Fruit fly (Drosophila melanogaster) whole organism, embryonic: Measurements from ENCODE around the gene CG8369.
A peak's percentile ranks its signal among the peaks of the same experiment; 100 is the strongest.

Source experiments
- Asciz ChIP-seq: fragments of 200-800 bp; sonication (Bioruptor generic); optimal IDR thresholded peaks from 2 replicates; lab custom pipeline; 2017; ENCODE audit warnings: missing biosample characterization, mild to moderate bottlenecking, missing genetic modification characterization, missing genetic modification reagents
- Bgb ChIP-seq: fragments of 200-800 bp; sonication (Bioruptor generic); IDR thresholded peaks from 2 replicates; pipeline ENCODE4 v1.3.6; 2022; ENCODE audit warnings: missing biosample characterization, missing genetic modification characterization; ENCODE audit not compliant: partially characterized antibody
- Bteb2 ChIP-seq: fragments of 200-800 bp; sonication (Bioruptor generic); optimal IDR thresholded peaks from 2 replicates; lab custom pipeline; 2016; ENCODE audit warnings: missing biosample characterization, missing genetic modification characterization
- CG12155 ChIP-seq: fragments of 200-800 bp; sonication (Bioruptor generic); optimal IDR thresholded peaks from 3 replicates; lab custom pipeline; 2016; ENCODE audit warnings: missing biosample characterization, missing genetic modification characterization
- CG13624 ChIP-seq: fragments of 200-800 bp; sonication (Bioruptor generic); optimal IDR thresholded peaks from 2 replicates; lab custom pipeline; 2016; ENCODE audit warnings: missing biosample characterization, missing genetic modification characterization
- CG17802 ChIP-seq: fragments of 200-800 bp; sonication (Bioruptor generic); optimal IDR thresholded peaks from 2 replicates; lab custom pipeline; 2018; ENCODE audit warnings: missing biosample characterization, mild to moderate bottlenecking, missing genetic modification characterization, moderate library complexity
- CG18476 ChIP-seq: fragments of 200-800 bp; sonication (Bioruptor generic); optimal IDR thresholded peaks from 2 replicates; lab custom pipeline; 2016; ENCODE audit warnings: missing biosample characterization, mild to moderate bottlenecking, missing genetic modification characterization
- CG2129 ChIP-seq: fragments of 200-800 bp; sonication (Bioruptor generic); IDR thresholded peaks from 2 replicates; pipeline ENCODE4 v1.3.6; 2022; ENCODE audit warnings: missing biosample characterization, missing genetic modification characterization; ENCODE audit not compliant: partially characterized antibody
- CG2875 ChIP-seq: fragments of 200-800 bp; sonication (Bioruptor generic); optimal IDR thresholded peaks from 2 replicates; lab custom pipeline; 2017; ENCODE audit warnings: missing biosample characterization, mild to moderate bottlenecking, missing genetic modification characterization, missing genetic modification reagents
- CG2889 ChIP-seq: fragments of 200-800 bp; sonication (Bioruptor generic); IDR thresholded peaks from 3 replicates; pipeline ENCODE4 v1.3.6; 2022; ENCODE audit warnings: missing biosample characterization, missing genetic modification characterization
- CG32767 ChIP-seq: fragments of 200-800 bp; sonication (Bioruptor generic); IDR thresholded peaks from 2 replicates; pipeline ENCODE4 v1.3.6; 2022; ENCODE audit warnings: missing biosample characterization, missing genetic modification characterization
- CG33213 ChIP-seq: fragments of 200-800 bp; sonication (Bioruptor generic); optimal IDR thresholded peaks from 3 replicates; lab custom pipeline; 2016; ENCODE audit warnings: missing biosample characterization, missing genetic modification characterization
- CG42726 ChIP-seq: fragments of 200-800 bp; sonication (Bioruptor generic); IDR thresholded peaks from 2 replicates; pipeline ENCODE4 v1.3.6; 2022; ENCODE audit warnings: missing biosample characterization, missing genetic modification characterization; ENCODE audit not compliant: partially characterized antibody
- CG4617 ChIP-seq: fragments of 200-800 bp; sonication (Bioruptor generic); optimal IDR thresholded peaks from 3 replicates; lab custom pipeline; 2016; ENCODE audit warnings: missing biosample characterization, missing genetic modification characterization, borderline replicate concordance
- CG6654 ChIP-seq: fragments of 200-800 bp; sonication (Bioruptor generic); optimal IDR thresholded peaks from 2 replicates; lab custom pipeline; 2017; ENCODE audit warnings: missing biosample characterization, mild to moderate bottlenecking, missing genetic modification characterization
- CG6683 ChIP-seq: fragments of 200-800 bp; sonication (Bioruptor generic); optimal IDR thresholded peaks from 2 replicates; lab custom pipeline; 2017; ENCODE audit warnings: missing biosample characterization, mild to moderate bottlenecking, missing genetic modification characterization, missing genetic modification reagents
- CG6813 ChIP-seq: fragments of 200-800 bp; sonication (Bioruptor generic); optimal IDR thresholded peaks from 2 replicates; lab custom pipeline; 2017; ENCODE audit warnings: missing biosample characterization, missing genetic modification characterization, mild to moderate bottlenecking, moderate library complexity, missing genetic modification reagents
- CG9609 ChIP-seq: fragments of 200-800 bp; sonication (Bioruptor generic); optimal IDR thresholded peaks from 3 replicates; lab custom pipeline; 2016; ENCODE audit warnings: missing biosample characterization, missing genetic modification characterization
- CoRest ChIP-seq: fragments of 200-800 bp; sonication (Bioruptor generic); optimal IDR thresholded peaks from 3 replicates; lab custom pipeline; 2018; ENCODE audit warnings: missing biosample characterization, mild to moderate bottlenecking, missing genetic modification characterization, moderate library complexity
- Fer1 ChIP-seq: fragments of 200-800 bp; sonication (Bioruptor generic); optimal IDR thresholded peaks from 2 replicates; lab custom pipeline; 2017; ENCODE audit warnings: missing biosample characterization, mild to moderate bottlenecking, missing genetic modification characterization
- HHEX ChIP-seq: fragments of 200-800 bp; sonication (Bioruptor generic); optimal IDR thresholded peaks from 3 replicates; lab custom pipeline; 2017; ENCODE audit warnings: missing biosample characterization, mild to moderate bottlenecking, missing genetic modification characterization, missing genetic modification reagents
- HLH4C ChIP-seq: fragments of 200-800 bp; sonication (Bioruptor generic); IDR thresholded peaks from 3 replicates; pipeline ENCODE4 v1.3.6; 2022; ENCODE audit warnings: missing biosample characterization, missing genetic modification characterization; ENCODE audit not compliant: partially characterized antibody
- HLH54F ChIP-seq: fragments of 200-800 bp; sonication (Bioruptor generic); optimal IDR thresholded peaks from 3 replicates; lab custom pipeline; 2016; ENCODE audit warnings: missing biosample characterization, missing genetic modification characterization
- HmgZ ChIP-seq: fragments of 200-800 bp; sonication (Bioruptor generic); optimal IDR thresholded peaks from 2 replicates; lab custom pipeline; 2018; ENCODE audit warnings: missing biosample characterization, mild to moderate bottlenecking, missing genetic modification characterization
- Hsf ChIP-seq: fragments of 200-800 bp; sonication (Bioruptor generic); optimal IDR thresholded peaks from 3 replicates; lab custom pipeline; 2016; ENCODE audit warnings: missing biosample characterization, missing genetic modification characterization
- Med ChIP-seq: fragments of 200-800 bp; sonication (Bioruptor generic); peaks from one replicate; lab custom pipeline; 2016; ENCODE audit warnings: missing biosample characterization, missing genetic modification characterization, mild to moderate bottlenecking, inconsistent platforms, moderate library complexity
- NC2β ChIP-seq: fragments of 200-800 bp; sonication (Bioruptor generic); optimal IDR thresholded peaks from 2 replicates; lab custom pipeline; 2016; ENCODE audit warnings: missing biosample characterization, missing genetic modification characterization
- Opbp ChIP-seq: fragments of 200-800 bp; sonication (Bioruptor generic); IDR thresholded peaks from 3 replicates; pipeline ENCODE4 v1.3.6; 2022; ENCODE audit warnings: missing biosample characterization, missing genetic modification characterization; ENCODE audit not compliant: partially characterized antibody
- Pdp1 ChIP-seq, 2 experiments: fragments of 200-800 bp; sonication (Bioruptor generic); optimal IDR thresholded peaks; 3 replicates each; lab custom pipeline; 2016; ENCODE audit warnings: missing biosample characterization in 2 of 2, missing genetic modification characterization in 2 of 2, mild to moderate bottlenecking in 1 of 2, moderate library complexity in 1 of 2
- Sox102F ChIP-seq: fragments of 200-800 bp; sonication (Bioruptor generic); optimal IDR thresholded peaks from 2 replicates; lab custom pipeline; 2018; ENCODE audit warnings: missing biosample characterization, mild to moderate bottlenecking, missing genetic modification characterization, moderate library complexity
- Stat92E ChIP-seq, 3 experiments: fragments of >200 bp in 2 of 3; fragments of 200-800 bp in 1 of 3; sonication (Bioruptor generic) in 1 of 3; optimal IDR thresholded peaks; 2 replicates each; lab custom pipeline; 2017 to 2019; ENCODE audit warnings: missing biosample characterization in 3 of 3, missing genetic modification characterization in 3 of 3, mild to moderate bottlenecking in 1 of 3, moderate library complexity in 1 of 3
- bigmax ChIP-seq: fragments of 200-800 bp; sonication (Bioruptor generic); optimal IDR thresholded peaks from 2 replicates; lab custom pipeline; 2018; ENCODE audit warnings: missing biosample characterization, mild to moderate bottlenecking, missing genetic modification characterization
- chinmo ChIP-seq: fragments of 200-800 bp; sonication (Bioruptor generic); IDR thresholded peaks from 4 replicates; pipeline ENCODE4 v1.3.6; 2022; ENCODE audit warnings: missing biosample characterization, missing genetic modification characterization; ENCODE audit not compliant: partially characterized antibody
- exex ChIP-seq: fragments of 200-800 bp; sonication (Bioruptor generic); optimal IDR thresholded peaks from 4 replicates; lab custom pipeline; 2018; ENCODE audit warnings: missing biosample characterization, mild to moderate bottlenecking, missing genetic modification characterization, moderate library complexity
- gfzf ChIP-seq: fragments of 200-800 bp; sonication (Bioruptor generic); optimal IDR thresholded peaks from 2 replicates; lab custom pipeline; 2016; ENCODE audit warnings: missing biosample characterization, mild to moderate bottlenecking, missing genetic modification characterization, moderate library complexity
- hb ChIP-seq: fragments of 200-800 bp; sonication (Bioruptor generic); IDR thresholded peaks from 3 replicates; pipeline ENCODE4 v1.3.6; 2022; ENCODE audit warnings: missing biosample characterization, missing genetic modification characterization; ENCODE audit not compliant: partially characterized antibody
- insv ChIP-seq, 2 experiments: fragments of 200-800 bp; sonication (Bioruptor generic); optimal IDR thresholded peaks; 3 replicates each; lab custom pipeline; 2016 to 2018; ENCODE audit warnings: missing biosample characterization in 2 of 2, missing genetic modification characterization in 2 of 2
- lilli ChIP-seq: fragments of 200-800 bp; sonication (Bioruptor generic); optimal IDR thresholded peaks from 3 replicates; lab custom pipeline; 2016; ENCODE audit warnings: missing biosample characterization, missing genetic modification characterization
- lmd ChIP-seq: fragments of 200-800 bp; sonication (Bioruptor generic); IDR thresholded peaks from 2 replicates; pipeline ENCODE4 v1.3.6; 2022; ENCODE audit warnings: missing biosample characterization, missing genetic modification characterization
- nerfin-2 ChIP-seq: fragments of 200-800 bp; sonication (Bioruptor generic); IDR thresholded peaks from 2 replicates; pipeline ENCODE4 v1.3.6; 2022; ENCODE audit warnings: missing biosample characterization, missing genetic modification characterization; ENCODE audit not compliant: partially characterized antibody
- nmo ChIP-seq: fragments of 200-800 bp; sonication (Bioruptor generic); optimal IDR thresholded peaks from 2 replicates; lab custom pipeline; 2018; ENCODE audit warnings: missing biosample characterization, mild to moderate bottlenecking, missing genetic modification characterization, moderate library complexity
- sens-2 ChIP-seq: fragments of 200-800 bp; sonication (Bioruptor generic); IDR thresholded peaks from 2 replicates; pipeline ENCODE4 v1.3.6; 2022; ENCODE audit warnings: missing biosample characterization, missing genetic modification characterization
- slbo ChIP-seq: fragments of 200-800 bp; sonication (Bioruptor generic); IDR thresholded peaks from 2 replicates; pipeline ENCODE4 v1.3.6; 2022; ENCODE audit warnings: missing biosample characterization, missing genetic modification characterization
- tin ChIP-seq: fragments of 200-800 bp; sonication (Bioruptor generic); optimal IDR thresholded peaks from 3 replicates; lab custom pipeline; 2016; ENCODE audit warnings: missing biosample characterization, missing genetic modification characterization
- tll ChIP-seq, 2 experiments: fragments of 200-800 bp in 1 of 2; fragments of >200 bp in 1 of 2; sonication (Bioruptor generic) in 1 of 2; optimal IDR thresholded peaks; 2 replicates each; lab custom pipeline; 2017 to 2019; ENCODE audit warnings: missing biosample characterization in 2 of 2, missing genetic modification characterization in 2 of 2, mild to moderate bottlenecking in 1 of 2, moderate library complexity in 1 of 2
- tna ChIP-seq: fragments of 200-800 bp; sonication (Bioruptor generic); IDR thresholded peaks from 2 replicates; pipeline ENCODE4 v1.3.6; 2022; ENCODE audit warnings: missing biosample characterization, missing genetic modification characterization; ENCODE audit not compliant: partially characterized antibody
- vfl ChIP-seq: fragments of 200-800 bp; sonication (Bioruptor generic); optimal IDR thresholded peaks from 2 replicates; lab custom pipeline; 2016; ENCODE audit warnings: missing biosample characterization, missing genetic modification characterization

Gene CG8369

DNA sequence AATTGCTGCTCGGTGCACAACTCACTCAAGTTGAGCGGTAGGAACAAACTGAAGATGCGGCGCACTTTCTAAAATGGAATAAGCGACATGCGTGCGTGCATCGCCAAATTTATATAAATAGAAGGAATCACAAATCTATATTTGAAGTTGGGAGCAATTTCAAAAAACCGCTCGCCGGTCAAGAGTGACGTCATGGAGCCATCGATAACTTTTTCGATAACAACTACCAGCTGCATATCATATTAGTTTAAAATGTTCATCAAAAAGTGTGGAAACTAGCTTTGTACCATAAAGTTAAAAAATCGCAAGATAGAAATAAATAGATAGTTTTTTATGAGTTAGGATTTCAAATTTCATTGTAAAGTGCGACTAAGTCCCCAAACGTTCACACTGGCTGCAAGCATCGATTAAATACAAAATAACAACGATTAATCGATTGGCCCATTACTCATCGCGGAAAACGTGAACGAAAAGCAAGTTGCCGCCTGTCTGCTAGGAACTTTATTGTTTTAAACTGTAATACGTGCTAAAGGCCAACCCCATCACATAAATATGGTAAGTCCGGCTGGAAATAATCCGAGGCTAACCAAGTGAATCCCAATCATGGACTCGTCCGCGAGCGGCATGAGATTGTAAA is 20.6 kb upstream of the CG8369 start, which contains the start of the genes Pif1A, Pif1B and CCT7:
Gene Pif1A (minus strand): TSS at position 51 of the 637 bp plus-strand sequence.
Gene Pif1B (minus strand): TSS at position 51 of the 637 bp plus-strand sequence.
Gene CCT7 (plus strand): TSS at position 439 of the 637 bp plus-strand sequence.
- TF ChIP-seq CG2875 (GFP tag; lab: Kevin White, UChicago) (no peak), CG33213 (GFP tag; lab: Kevin White, UChicago) (peak; percentile 13), Stat92E (GFP tag; optimal IDR thresholded peaks at IDR 0.05; lab: Kevin White, UChicago) (peak in 1 of 3 experiments; percentile 66), CG6813 (GFP tag; lab: Kevin White, UChicago) (no peak), Opbp (GFP tag; lab: Robert Waterston, UW) (peak; percentile 83), insv (GFP tag; optimal IDR thresholded peaks at IDR 0.05; lab: Kevin White, UChicago) (peak in 1 of 2 experiments; percentile 4), lilli (peak; percentile 53), lmd (GFP tag; lab: Robert Waterston, UW) (no peak), Hsf (GFP tag; lab: Kevin White, UChicago) (peak; percentile 35), Asciz (GFP tag; lab: Kevin White, UChicago) (no peak), nerfin-2 (GFP tag; lab: Robert Waterston, UW) (peak; percentile 94), vfl (peak; percentile 17), Sox102F (no peak), HLH4C (GFP tag; lab: Robert Waterston, UW) (peak; percentile 96), CG4617 (GFP tag; lab: Kevin White, UChicago) (peak; percentile 56), HHEX (no peak), CG2889 (GFP tag; lab: Robert Waterston, UW) (no peak), CG2129 (peak; percentile 90), CG12155 (GFP tag; lab: Kevin White, UChicago) (peak; percentile 26), CG17802 (tag; lab: Kevin White, UChicago) (peak; percentile 78), Bgb (GFP tag; lab: Robert Waterston, UW) (peak; percentile 92), tin (peak; percentile 4), tna (GFP tag; lab: Robert Waterston, UW) (peak; percentile 92), NC2β (GFP tag; lab: Kevin White, UChicago) (peak; percentile 36), CG6654 (no peak), Bteb2 (GFP tag; lab: Kevin White, UChicago) (peak; percentile 43), Med (GFP tag; lab: Kevin White, UChicago) (peak; percentile 90), Fer1 (GFP tag; lab: Kevin White, UChicago) (peak; percentile 15), tll (GFP tag; optimal IDR thresholded peaks at IDR 0.05; lab: Kevin White, UChicago) (no peak), bigmax (peak; percentile 94), slbo (GFP tag; lab: Robert Waterston, UW) (peak; percentile 14; the same call in 1 of the 2 replicates), HLH54F (GFP tag; lab: Kevin White, UChicago) (peak; percentile 25), nmo (GFP tag; lab: Kevin White, UChicago) (peak; percentile 47), Pdp1 (GFP tag; optimal IDR thresholded peaks at IDR 0.05; lab: Kevin White, UChicago) (peak in 1 of 2 experiments; percentile 29), CG32767 (GFP tag; lab: Robert Waterston, UW) (no peak), HmgZ (tag; lab: Kevin White, UChicago) (peak; percentile 25), gfzf (GFP tag; lab: Kevin White, UChicago) (peak; percentile 60), CG6683 (GFP tag; lab: Kevin White, UChicago) (no peak), CoRest (peak; percentile 45), CG9609 (peak; percentile 27), chinmo (peak; percentile 90; the same call in 3 of the 4 replicates), exex (tag; lab: Kevin White, UChicago) (peak; percentile 24), CG13624 (peak; percentile 52), CG18476 (GFP tag; lab: Kevin White, UChicago) (peak; percentile 28), sens-2 (GFP tag; lab: Robert Waterston, UW) (no peak), hb (GFP tag; lab: Robert Waterston, UW) (peak; percentile 86), CG42726 (GFP tag; lab: Robert Waterston, UW) (peak; percentile 50; the same call in 1 of the 2 replicates)
